Worm (Caenorhabditis elegans) whole organism, L4/young adult: Measurements from ENCODE around the gene C05C10.7.

Experiments used
- W03F9.2 ChIP-seq: fragments of 150-350 bp; optimal IDR thresholded peaks from 2 replicates; lab custom pipeline; 2014; ENCODE audit warnings: missing biosample characterization, missing genetic modification characterization
- dao-5 ChIP-seq: sonication (generic microtip); optimal IDR thresholded peaks from 2 replicates; lab custom pipeline; 2016; ENCODE audit warnings: missing genotype, missing genetic modification characterization, moderate library complexity, missing compliant biosample characterization
- him-1 ChIP-seq: sonication (generic microtip); optimal IDR thresholded peaks from 2 replicates; lab custom pipeline; 2016; ENCODE audit warnings: missing genotype, missing genetic modification reagents, missing genetic modification characterization, missing compliant biosample characterization

- TF ChIP-seq him-1 (tag; lab: Kevin White, UChicago) (no peak), W03F9.2 (tag; lab: Kevin White, UChicago) (no peak), dao-5 (tag; lab: Kevin White, UChicago) (no peak)
Observed at ce11 chrII:9951846-9952245, 13.1 kb upstream of the C05C10.7 start.
